Worm (Caenorhabditis elegans): ENCODE measurements around the gene nlp-46.

nlp-46 gene

ce11 chrV:12455695-12456094 lies 50.4 kb downstream of the nlp-46 start:
- 0 out of 2 replicates have a peak, but pooled peaks have one; percentile 4 for TF ChIP-seq hmg-1.2 (GFP tag; IDR thresholded peaks at IDR 0.05)
- peak; percentile 81; the same call in 1 of the 2 replicates for TF ChIP-seq egrh-3 (GFP tag; IDR thresholded peaks at IDR 0.05)
- TF ChIP-seq nhr-80 (tag; optimal IDR thresholded peaks at IDR 0.05) = no peak
